Fruit fly (Drosophila melanogaster) whole organism, embryonic: Measurements from ENCODE around the gene Swip-1.

ENCODE experiments used
- Adf1 ChIP-seq: fragments of 200-800 bp; sonication (Bioruptor generic); IDR thresholded peaks from 2 replicates; pipeline ENCODE4 v1.3.6; 2022; ENCODE audit warnings: missing biosample characterization, missing genetic modification characterization
- Awh ChIP-seq: fragments of 200-800 bp; sonication (Bioruptor generic); IDR thresholded peaks from 2 replicates; pipeline ENCODE4, ENCODE4 v1.3.6; 2022; ENCODE audit warnings: missing biosample characterization, missing genetic modification characterization
- Blimp-1 ChIP-seq: fragments of 200-800 bp; sonication (Bioruptor generic); optimal IDR thresholded peaks from 3 replicates; lab custom pipeline; 2018; ENCODE audit warnings: missing biosample characterization, missing genetic modification characterization, mild to moderate bottlenecking, moderate library complexity, missing genetic modification reagents
- CG10979 ChIP-seq: fragments of 200-800 bp; sonication (Bioruptor generic); optimal IDR thresholded peaks from 2 replicates; lab custom pipeline; 2018; ENCODE audit warnings: missing biosample characterization, mild to moderate bottlenecking, missing genetic modification characterization, moderate library complexity
- CG11696 ChIP-seq: fragments of 200-800 bp; sonication (Bioruptor generic); IDR thresholded peaks from 2 replicates; pipeline ENCODE4 v1.3.6; 2022; ENCODE audit warnings: missing biosample characterization, missing genetic modification characterization
- CG12071 ChIP-seq: fragments of 200-800 bp; sonication (Bioruptor generic); optimal IDR thresholded peaks from 3 replicates; lab custom pipeline; 2018; ENCODE audit warnings: missing biosample characterization, mild to moderate bottlenecking, missing genetic modification characterization
- CG12236 ChIP-seq: fragments of 200-800 bp; sonication (Bioruptor generic); optimal IDR thresholded peaks from 2 replicates; lab custom pipeline; 2016; ENCODE audit warnings: missing biosample characterization, missing genetic modification characterization
- CG1233 ChIP-seq: fragments of 200-800 bp; sonication (Bioruptor generic); optimal IDR thresholded peaks from 4 replicates; lab custom pipeline; 2018; ENCODE audit warnings: missing biosample characterization, mild to moderate bottlenecking, missing genetic modification characterization
- CG13296 ChIP-seq: fragments of 200-800 bp; sonication (Bioruptor generic); optimal IDR thresholded peaks from 3 replicates; lab custom pipeline; 2018; ENCODE audit warnings: missing biosample characterization, mild to moderate bottlenecking, missing genetic modification characterization
- CG13424 ChIP-seq: fragments of 200-800 bp; sonication (Bioruptor generic); optimal IDR thresholded peaks from 2 replicates; lab custom pipeline; 2019; ENCODE audit warnings: missing biosample characterization, mild to moderate bottlenecking, missing genetic modification characterization, moderate library complexity
- CG13894 ChIP-seq: fragments of 200-800 bp; sonication (Bioruptor generic); optimal IDR thresholded peaks from 3 replicates; lab custom pipeline; 2018; ENCODE audit warnings: missing biosample characterization, mild to moderate bottlenecking, missing genetic modification characterization, moderate library complexity
- CG15514 ChIP-seq: fragments of 200-800 bp; sonication (Bioruptor generic); optimal IDR thresholded peaks from 3 replicates; lab custom pipeline; 2017; ENCODE audit warnings: missing biosample characterization, missing genetic modification characterization, mild to moderate bottlenecking, moderate library complexity, missing genetic modification reagents
- CG18262 ChIP-seq: fragments of 200-800 bp; optimal IDR thresholded peaks from 3 replicates; lab custom pipeline; 2019; ENCODE audit warnings: missing biosample characterization, mild to moderate bottlenecking, missing genetic modification characterization, moderate library complexity
- CG18599 ChIP-seq: fragments of 200-800 bp; sonication (Bioruptor generic); optimal IDR thresholded peaks from 3 replicates; lab custom pipeline; 2017; ENCODE audit warnings: missing biosample characterization, missing genetic modification characterization, mild to moderate bottlenecking, moderate library complexity, missing genetic modification reagents
- CG18619 ChIP-seq: fragments of 200-800 bp; sonication (Bioruptor generic); optimal IDR thresholded peaks from 3 replicates; lab custom pipeline; 2017; ENCODE audit warnings: missing biosample characterization, mild to moderate bottlenecking, missing genetic modification characterization
- CG2712 ChIP-seq: fragments of 200-800 bp; optimal IDR thresholded peaks from 3 replicates; lab custom pipeline; 2019; ENCODE audit warnings: missing biosample characterization, mild to moderate bottlenecking, missing genetic modification characterization, moderate library complexity
- CG2889 ChIP-seq: fragments of 200-800 bp; sonication (Bioruptor generic); IDR thresholded peaks from 3 replicates; pipeline ENCODE4 v1.3.6; 2022; ENCODE audit warnings: missing biosample characterization, missing genetic modification characterization
- CG33557 ChIP-seq: fragments of 200-800 bp; sonication (Bioruptor generic); optimal IDR thresholded peaks from 2 replicates; lab custom pipeline; 2019; ENCODE audit warnings: missing biosample characterization, mild to moderate bottlenecking, missing genetic modification characterization, moderate library complexity
- CG6813 ChIP-seq: fragments of 200-800 bp; sonication (Bioruptor generic); optimal IDR thresholded peaks from 2 replicates; lab custom pipeline; 2017; ENCODE audit warnings: missing biosample characterization, missing genetic modification characterization, mild to moderate bottlenecking, moderate library complexity, missing genetic modification reagents
- CG9215 ChIP-seq: fragments of 200-800 bp; sonication (Bioruptor generic); IDR thresholded peaks from 2 replicates; pipeline ENCODE4 v1.3.6; 2022; ENCODE audit warnings: missing biosample characterization, missing genetic modification characterization
- CoRest ChIP-seq: fragments of 200-800 bp; sonication (Bioruptor generic); optimal IDR thresholded peaks from 3 replicates; lab custom pipeline; 2018; ENCODE audit warnings: missing biosample characterization, mild to moderate bottlenecking, missing genetic modification characterization, moderate library complexity
- Dad ChIP-seq: fragments of 200-800 bp; sonication (Bioruptor generic); optimal IDR thresholded peaks from 3 replicates; lab custom pipeline; 2016; ENCODE audit warnings: missing biosample characterization, missing genetic modification characterization
- Dek ChIP-seq: fragments of 200-800 bp; sonication (Bioruptor generic); optimal IDR thresholded peaks from 3 replicates; lab custom pipeline; 2019; ENCODE audit warnings: missing biosample characterization, mild to moderate bottlenecking, missing genetic modification characterization, moderate library complexity
- E2f1 ChIP-seq: fragments of 200-800 bp; sonication (Bioruptor generic); IDR thresholded peaks from 2 replicates; pipeline ENCODE4 v1.3.6; 2022; ENCODE audit warnings: missing biosample characterization, missing genetic modification characterization
- E2f2 ChIP-seq: fragments of 200-800 bp; sonication (Bioruptor generic); IDR thresholded peaks from 2 replicates; pipeline ENCODE4 v1.3.6; 2022; ENCODE audit warnings: missing biosample characterization, missing genetic modification characterization
- Fer1 ChIP-seq: fragments of 200-800 bp; sonication (Bioruptor generic); optimal IDR thresholded peaks from 2 replicates; lab custom pipeline; 2017; ENCODE audit warnings: missing biosample characterization, mild to moderate bottlenecking, missing genetic modification characterization
- Gug ChIP-seq: fragments of 200-800 bp; sonication (Bioruptor generic); IDR thresholded peaks from 4 replicates; pipeline ENCODE4 v1.3.6; 2022; ENCODE audit warnings: missing biosample characterization, missing genetic modification characterization
- Myb ChIP-seq: fragments of 200-800 bp; sonication (Bioruptor generic); optimal IDR thresholded peaks from 2 replicates; lab custom pipeline; 2016; ENCODE audit warnings: missing biosample characterization, missing genetic modification characterization
- Nf-YC ChIP-seq: fragments of 200-800 bp; optimal IDR thresholded peaks from 3 replicates; lab custom pipeline; 2019; ENCODE audit warnings: missing biosample characterization, mild to moderate bottlenecking, missing genetic modification characterization, moderate library complexity
- PHDP ChIP-seq: fragments of 200-800 bp; sonication (Bioruptor generic); optimal IDR thresholded peaks from 3 replicates; lab custom pipeline; 2018; ENCODE audit warnings: missing biosample characterization, mild to moderate bottlenecking, missing genetic modification characterization, moderate library complexity
- Ravus ChIP-seq: fragments of 200-800 bp; sonication (Bioruptor generic); IDR thresholded peaks from 2 replicates; pipeline ENCODE4 v1.3.6; 2022; ENCODE audit warnings: missing biosample characterization, missing genetic modification characterization
- Sox102F ChIP-seq: fragments of 200-800 bp; sonication (Bioruptor generic); optimal IDR thresholded peaks from 2 replicates; lab custom pipeline; 2018; ENCODE audit warnings: missing biosample characterization, mild to moderate bottlenecking, missing genetic modification characterization, moderate library complexity
- TFAM ChIP-seq: fragments of 200-800 bp; sonication (Bioruptor generic); optimal IDR thresholded peaks from 2 replicates; lab custom pipeline; 2017; ENCODE audit warnings: missing biosample characterization, missing genetic modification characterization, inconsistent platforms
- Tbp ChIP-seq: fragments of >200 bp; optimal IDR thresholded peaks from 2 replicates; lab custom pipeline; 2018; ENCODE audit warnings: missing biosample characterization, missing genetic modification characterization
- ab ChIP-seq: fragments of 200-800 bp; sonication (Bioruptor generic); optimal IDR thresholded peaks from 2 replicates; lab custom pipeline; 2016; ENCODE audit warnings: missing biosample characterization, missing genetic modification characterization
- cas ChIP-seq: fragments of 200-800 bp; sonication (Bioruptor generic); IDR thresholded peaks from 2 replicates; pipeline ENCODE4 v1.3.6; 2022; ENCODE audit warnings: missing biosample characterization, missing genetic modification characterization
- corto ChIP-seq: fragments of 200-800 bp; sonication (Bioruptor generic); optimal IDR thresholded peaks from 2 replicates; lab custom pipeline; 2016; ENCODE audit warnings: missing biosample characterization, mild to moderate bottlenecking, missing genetic modification characterization, moderate library complexity
- cwo ChIP-seq: fragments of 200-800 bp; sonication (Bioruptor generic); optimal IDR thresholded peaks from 3 replicates; lab custom pipeline; 2017; ENCODE audit warnings: missing biosample characterization, missing genetic modification characterization, mild to moderate bottlenecking, moderate library complexity, missing genetic modification reagents
- disco-r ChIP-seq: fragments of 200-800 bp; sonication (Bioruptor generic); optimal IDR thresholded peaks from 2 replicates; lab custom pipeline; 2016; ENCODE audit warnings: missing biosample characterization, missing genetic modification characterization
- gsb ChIP-seq: fragments of 200-800 bp; sonication (Bioruptor generic); IDR thresholded peaks from 2 replicates; pipeline ENCODE4 v1.3.6; 2022; ENCODE audit warnings: missing biosample characterization, missing genetic modification characterization
- odd ChIP-seq: fragments of 200-800 bp; sonication (Bioruptor generic); optimal IDR thresholded peaks from 2 replicates; lab custom pipeline; 2017; ENCODE audit warnings: missing biosample characterization, mild to moderate bottlenecking, missing genetic modification characterization
- onecut ChIP-seq: fragments of 200-800 bp; sonication (Bioruptor generic); IDR thresholded peaks from 2 replicates; pipeline ENCODE4 v1.3.6; 2022; ENCODE audit warnings: missing biosample characterization, missing genetic modification characterization
- rib ChIP-seq: fragments of 200-800 bp; sonication (Bioruptor generic); IDR thresholded peaks from 2 replicates; pipeline ENCODE4 v1.3.6; 2022; ENCODE audit warnings: missing biosample characterization, missing genetic modification characterization
- ro ChIP-seq: fragments of 200-800 bp; sonication (Bioruptor generic); IDR thresholded peaks from 2 replicates; pipeline ENCODE4 v1.3.6; 2022; ENCODE audit warnings: missing biosample characterization, missing genetic modification characterization
- row ChIP-seq: fragments of 200-800 bp; sonication (Bioruptor generic); IDR thresholded peaks from 3 replicates; pipeline ENCODE4 v1.3.6; 2022; ENCODE audit warnings: missing biosample characterization, missing genetic modification characterization
- seq ChIP-seq: fragments of 200-800 bp; sonication (Bioruptor generic); IDR thresholded peaks from 2 replicates; pipeline ENCODE4 v1.3.6; 2022; ENCODE audit warnings: missing biosample characterization, missing genetic modification characterization
- shn ChIP-seq: fragments of 200-800 bp; sonication (Bioruptor generic); optimal IDR thresholded peaks from 3 replicates; lab custom pipeline; 2016; ENCODE audit warnings: missing biosample characterization, missing genetic modification characterization
- so ChIP-seq: fragments of 200-800 bp; sonication (Bioruptor generic); IDR thresholded peaks from 3 replicates; pipeline ENCODE4 v1.3.6; 2022; ENCODE audit warnings: missing biosample characterization, missing genetic modification characterization
- sob ChIP-seq: fragments of 200-800 bp; sonication (Bioruptor generic); IDR thresholded peaks from 2 replicates; pipeline ENCODE4 v1.3.6; 2022; ENCODE audit warnings: missing biosample characterization, missing genetic modification characterization
- sug ChIP-seq: fragments of 200-800 bp; optimal IDR thresholded peaks from 2 replicates; lab custom pipeline; 2019; ENCODE audit warnings: missing biosample characterization, mild to moderate bottlenecking, missing genetic modification characterization, moderate library complexity
- wek ChIP-seq: fragments of 200-800 bp; sonication (Bioruptor generic); optimal IDR thresholded peaks from 3 replicates; lab custom pipeline; 2018; ENCODE audit warnings: missing biosample characterization, mild to moderate bottlenecking, missing genetic modification characterization, moderate library complexity

The Swip-1 gene

dm6 chr2L:18966844-18967243 is 20.2 kb downstream of the Swip-1 start (continued):
- TF ChIP-seq cwo (GFP tag; lab: Kevin White, UChicago): peak; percentile 59
- TF ChIP-seq PHDP: peak; percentile 48
- TF ChIP-seq Sox102F: peak; percentile 31
- TF ChIP-seq Fer1 (GFP tag; lab: Kevin White, UChicago): peak; percentile 66
- no peak for TF ChIP-seq TFAM (GFP tag; lab: Kevin White, UChicago)
- no peak; the same call in 1 of the 2 replicates for TF ChIP-seq Awh (GFP tag; lab: Robert Waterston, UW)
- TF ChIP-seq Myb: no peak
- no peak for TF ChIP-seq corto
- TF ChIP-seq CG10979 (tag; lab: Kevin White, UChicago): no peak
- peak; percentile 38 for TF ChIP-seq Adf1 (GFP tag; lab: Robert Waterston, UW)
- 0 out of 2 replicates have a peak, but pooled peaks have one; percentile 12 for TF ChIP-seq cas (GFP tag; lab: Robert Waterston, UW)
- no peak for TF ChIP-seq seq (GFP tag; lab: Robert Waterston, UW)
- TF ChIP-seq Nf-YC (tag; lab: Kevin White, UChicago): peak; percentile 36
- TF ChIP-seq Blimp-1 (GFP tag; lab: Kevin White, UChicago): peak; percentile 27
- no peak for TF ChIP-seq CG33557 (GFP tag; lab: Kevin White, UChicago)
- TF ChIP-seq CG9215 (GFP tag; lab: Robert Waterston, UW): peak; percentile 71
- TF ChIP-seq CG18619 (GFP tag; lab: Kevin White, UChicago): no peak
- TF ChIP-seq CG18599 (GFP tag; lab: Kevin White, UChicago): peak; percentile 86
- peak; percentile 14; the same call in 1 of the 4 replicates for TF ChIP-seq Gug
- no peak for TF ChIP-seq shn (GFP tag; lab: Kevin White, UChicago)
- no peak for TF ChIP-seq ro (GFP tag; lab: Robert Waterston, UW)
- peak; percentile 57 for TF ChIP-seq CG2712 (tag; lab: Kevin White, UChicago)
- TF ChIP-seq CG12071 (GFP tag; lab: Kevin White, UChicago): no peak
- TF ChIP-seq wek: no peak
- peak; percentile 34 for TF ChIP-seq CG6813
- TF ChIP-seq CG18262 (tag; lab: Kevin White, UChicago): no peak
- peak; percentile 23; the same call in 1 of the 2 replicates for TF ChIP-seq gsb
- peak; percentile 56 for TF ChIP-seq sob (GFP tag; lab: Robert Waterston, UW)
- peak; percentile 65 for TF ChIP-seq CG13296 (GFP tag; lab: Kevin White, UChicago)
- no peak for TF ChIP-seq disco-r (GFP tag; lab: Kevin White, UChicago)
- TF ChIP-seq Dek: peak; percentile 34
- TF ChIP-seq CG15514 (GFP tag; lab: Kevin White, UChicago): peak; percentile 22
- TF ChIP-seq Tbp (GFP tag; lab: Kevin White, UChicago): no peak
- peak; percentile 33; the same call in 1 of the 2 replicates for TF ChIP-seq E2f2 (GFP tag; lab: Robert Waterston, UW)
- peak; percentile 34 for TF ChIP-seq CoRest (tag; lab: Kevin White, UChicago)
- no peak for TF ChIP-seq rib (GFP tag; lab: Robert Waterston, UW)
- TF ChIP-seq CG13894 (tag; lab: Kevin White, UChicago): peak; percentile 57
- TF ChIP-seq sug (tag; lab: Kevin White, UChicago): peak; percentile 31
- no peak; the same call in 2 of the 3 replicates for TF ChIP-seq CG2889
- TF ChIP-seq CG11696 (GFP tag; lab: Robert Waterston, UW): peak; percentile 14; the same call in 1 of the 2 replicates
- peak; percentile 69 for TF ChIP-seq row (GFP tag; lab: Robert Waterston, UW)
- TF ChIP-seq Dad (GFP tag; lab: Kevin White, UChicago): no peak
- TF ChIP-seq odd (GFP tag; lab: Kevin White, UChicago): no peak
- no peak for TF ChIP-seq so (GFP tag; lab: Robert Waterston, UW)
- peak; percentile 34 for TF ChIP-seq CG1233
- TF ChIP-seq onecut (GFP tag; lab: Robert Waterston, UW): no peak
- TF ChIP-seq ab: no peak
- TF ChIP-seq CG13424 (tag; lab: Kevin White, UChicago): peak; percentile 19
- peak; percentile 27 for TF ChIP-seq Ravus (GFP tag; lab: Robert Waterston, UW)
- TF ChIP-seq CG12236 (GFP tag; lab: Kevin White, UChicago): no peak
- TF ChIP-seq E2f1 (GFP tag; lab: Robert Waterston, UW): peak; percentile 49; the same call in 1 of the 2 replicates
